Fruit fly (Drosophila melanogaster): ENCODE results near the gene obst-B.

DNA sequence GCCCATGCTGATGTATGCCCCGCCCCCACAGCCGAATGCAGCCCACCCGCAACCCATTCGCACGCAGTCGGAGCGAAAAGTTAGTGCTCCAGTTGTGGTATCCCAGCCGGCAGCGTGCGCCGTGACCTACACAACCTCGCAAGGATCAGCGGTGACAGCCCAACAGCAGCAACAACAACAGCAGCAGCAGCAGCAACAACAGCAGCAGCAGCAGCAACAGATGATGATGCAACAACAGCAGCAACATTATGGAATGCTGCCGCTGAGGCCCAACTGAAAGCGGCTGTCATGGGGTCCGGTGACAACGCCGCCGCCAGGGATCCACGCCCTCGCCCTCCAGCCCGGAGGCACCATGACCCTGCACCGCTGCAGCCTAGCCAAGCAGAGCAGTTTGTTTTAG, 38.1 kb upstream of the obst-B start:
- TF ChIP-seq CG33017 (tag; optimal IDR thresholded peaks at IDR 0.05): no peak
- no peak for TF ChIP-seq CG12768 (GFP tag; optimal IDR thresholded peaks at IDR 0.05)
- TF ChIP-seq tj (GFP tag; optimal IDR thresholded peaks at IDR 0.05): no peak
- no peak for TF ChIP-seq CG7045 (GFP tag; optimal IDR thresholded peaks at IDR 0.05)
- no peak for TF ChIP-seq cnc (optimal IDR thresholded peaks at IDR 0.05)
- TF ChIP-seq CG5204 (GFP tag; optimal IDR thresholded peaks at IDR 0.05): no peak
- TF ChIP-seq ovo (GFP tag; optimal IDR thresholded peaks at IDR 0.05): no peak
- TF ChIP-seq toe (GFP tag; optimal IDR thresholded peaks at IDR 0.05): no peak
- no peak for TF ChIP-seq CG14711 (tag; optimal IDR thresholded peaks at IDR 0.05)
- no peak for TF ChIP-seq cic (GFP tag; optimal IDR thresholded peaks at IDR 0.05)

Data from whole organism, adult.